Fruit fly (Drosophila melanogaster) whole organism, adult: ENCODE measurements around the gene Obp99d.

Source experiments
- CG12768 ChIP-seq: fragments of 200-800 bp; sonication (Bioruptor generic); optimal IDR thresholded peaks from 2 replicates; lab custom pipeline; 2017; ENCODE audit warnings: missing biosample characterization, missing genetic modification characterization, mild to moderate bottlenecking, moderate library complexity, missing genetic modification reagents
- cic ChIP-seq: fragments of 200-800 bp; sonication (Bioruptor generic); optimal IDR thresholded peaks from 2 replicates; lab custom pipeline; 2017; ENCODE audit warnings: missing biosample characterization, mild to moderate bottlenecking, missing genetic modification characterization, moderate library complexity
- cnc ChIP-seq, 2 experiments: fragments of >200 bp; optimal IDR thresholded peaks; 2 replicates each; lab custom pipeline; 2017
- tj ChIP-seq: fragments of 200-800 bp; sonication (Bioruptor generic); optimal IDR thresholded peaks from 3 replicates; lab custom pipeline; 2017; ENCODE audit warnings: missing biosample characterization, mild to moderate bottlenecking, missing genetic modification characterization, moderate library complexity

DNA sequence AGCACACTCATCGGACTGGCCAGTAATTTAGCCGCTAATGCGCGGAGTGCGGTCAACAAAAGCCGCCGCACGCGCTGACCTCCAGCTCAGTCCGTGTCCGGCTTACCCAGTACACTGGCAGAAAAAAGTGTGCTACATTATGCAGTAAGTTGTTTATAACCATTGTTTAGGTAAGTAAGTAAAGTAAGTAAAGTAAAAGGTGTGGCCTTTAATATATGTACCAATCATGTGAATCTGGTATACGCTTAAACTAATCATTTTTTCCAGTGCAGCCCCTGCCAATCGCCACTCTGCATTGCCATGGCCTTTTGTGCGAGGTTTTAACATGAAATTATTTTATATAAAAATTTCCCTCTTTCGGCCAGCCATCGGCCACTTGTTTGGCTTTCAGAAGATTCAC is 2.9 kb upstream of the Obp99d start:
- TF ChIP-seq cnc (optimal IDR thresholded peaks at IDR 0.05; lab: Kevin White, UChicago) (no peak), CG12768 (GFP tag; lab: Kevin White, UChicago) (no peak), cic (GFP tag; lab: Kevin White, UChicago) (no peak), tj (GFP tag; lab: Kevin White, UChicago) (no peak)
